Worm (Caenorhabditis elegans): ENCODE data around the gene F07C3.16.

F07C3.16 gene

DNA sequence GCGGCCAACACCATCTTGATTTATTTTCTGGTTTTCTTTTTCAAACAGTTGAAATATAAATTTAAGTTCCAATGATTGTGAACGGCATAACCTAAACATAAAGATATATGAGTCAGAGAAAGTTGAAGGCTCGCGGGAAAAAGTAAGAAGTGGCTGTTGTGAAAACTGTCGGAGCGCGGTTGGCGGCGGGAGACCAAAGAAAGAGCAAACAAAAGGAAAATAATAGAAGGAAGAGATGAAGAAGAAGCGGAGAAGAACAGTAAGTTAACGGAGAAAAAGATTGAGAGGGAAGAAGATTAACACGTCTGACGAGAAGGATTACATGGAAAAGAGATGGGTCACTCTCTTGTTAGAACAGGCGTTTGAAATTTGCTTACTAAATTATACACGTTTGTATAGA lies 50.0 kb downstream of the F07C3.16 start, which contains the start of gene inx-10:
Gene inx-10 (minus strand): TSS at position 101 of the 400 bp plus-strand sequence.
- TF ChIP-seq nhr-76 (tag; optimal IDR thresholded peaks at IDR 0.05) (no peak), mab-5 (tag; optimal IDR thresholded peaks at IDR 0.05) (no peak), sem-2 (GFP tag; optimal IDR thresholded peaks at IDR 0.05) (no peak)

Data from whole organism, mixed stage, embryonic.